Worm (Caenorhabditis elegans) whole organism, L1 larva: ENCODE data around the gene mdt-10.

ENCODE experiments used
- C04F5.9 ChIP-seq: sonication (generic microtip); optimal IDR thresholded peaks from 2 replicates; lab custom pipeline; 2016; ENCODE audit warnings: missing genetic modification characterization, missing compliant biosample characterization
- C16A3.4 ChIP-seq: fragments of 150-350 bp; optimal IDR thresholded peaks from 2 replicates; lab custom pipeline; 2014; ENCODE audit warnings: missing biosample characterization, missing genetic modification characterization
- C34B4.2 ChIP-seq: sonication (generic microtip); optimal IDR thresholded peaks from 2 replicates; lab custom pipeline; 2017; ENCODE audit warnings: mild to moderate bottlenecking, missing genetic modification characterization, missing compliant biosample characterization
- alr-1 ChIP-seq: fragments of 200-800 bp; sonication (Bioruptor generic); optimal IDR thresholded peaks from 2 replicates; lab custom pipeline; 2018; ENCODE audit warnings: borderline replicate concordance, mild to moderate bottlenecking, missing genetic modification characterization, missing compliant biosample characterization
- blmp-1 ChIP-seq: fragments of 150-350 bp; optimal IDR thresholded peaks from 2 replicates; lab custom pipeline; 2014; ENCODE audit warnings: missing biosample characterization, missing genetic modification characterization
- ceh-63 ChIP-seq: fragments of 200-800 bp; sonication (Bioruptor generic); optimal IDR thresholded peaks from 2 replicates; lab custom pipeline; 2018; ENCODE audit warnings: mild to moderate bottlenecking, missing genetic modification characterization, missing compliant biosample characterization
- ceh-8 ChIP-seq: fragments of 200-800 bp; sonication (Bioruptor generic); optimal IDR thresholded peaks from 2 replicates; lab custom pipeline; 2018; ENCODE audit warnings: mild to moderate bottlenecking, missing genetic modification characterization, moderate library complexity, missing compliant biosample characterization
- dpl-1 ChIP-seq, 3 experiments: fragments of 150-350 bp in 2 of 3; sonication (generic microtip) in 1 of 3; optimal IDR thresholded peaks; 2 replicates each; lab custom pipeline; 2014 to 2017; ENCODE audit warnings: missing biosample characterization in 3 of 3, missing genetic modification characterization in 3 of 3, missing genetic modification reagents in 3 of 3
- dsc-1 ChIP-seq: sonication (generic microtip); optimal IDR thresholded peaks from 2 replicates; lab custom pipeline; 2016; ENCODE audit warnings: mild to moderate bottlenecking, missing genetic modification characterization, missing compliant biosample characterization
- egl-13 ChIP-seq: sonication (generic microtip); optimal IDR thresholded peaks from 2 replicates; lab custom pipeline; 2016; ENCODE audit warnings: missing genotype, missing genetic modification reagents, missing genetic modification characterization, missing compliant biosample characterization
- elt-2 ChIP-seq: sonication (generic microtip); optimal IDR thresholded peaks from 2 replicates; lab custom pipeline; 2016; ENCODE audit warnings: missing genetic modification characterization, mild to moderate bottlenecking, inconsistent platforms, missing compliant biosample characterization, missing genetic modification reagents
- ets-5 ChIP-seq: fragments of 200-800 bp; sonication (Bioruptor generic); IDR thresholded peaks from 2 replicates; pipeline ENCODE4 v1.3.6; 2022; ENCODE audit warnings: missing genetic modification characterization, missing compliant biosample characterization
- fkh-10 ChIP-seq: sonication (generic microtip); optimal IDR thresholded peaks from 2 replicates; lab custom pipeline; 2017; ENCODE audit warnings: missing biosample characterization, missing genetic modification reagents, missing genetic modification characterization
- fkh-4 ChIP-seq: sonication (generic microtip); optimal IDR thresholded peaks from 2 replicates; lab custom pipeline; 2016; ENCODE audit warnings: missing compliant biosample characterization, missing genetic modification characterization, borderline replicate concordance
- fos-1 ChIP-seq: fragments of 150-350 bp; optimal IDR thresholded peaks from 2 replicates; lab custom pipeline; 2014; ENCODE audit warnings: missing biosample characterization, missing genetic modification characterization
- grh-1 ChIP-seq: fragments of 200-800 bp; sonication (Bioruptor generic); IDR thresholded peaks from 2 replicates; pipeline ENCODE4 v1.3.6; 2022; ENCODE audit warnings: missing genetic modification reagents, missing genetic modification characterization, missing compliant biosample characterization
- hlh-17 ChIP-seq: fragments of 200-800 bp; sonication (Bioruptor generic); optimal IDR thresholded peaks from 2 replicates; lab custom pipeline; 2018; ENCODE audit warnings: missing genetic modification characterization, mild to moderate bottlenecking, missing compliant biosample characterization, moderate library complexity, borderline replicate concordance
- lin-15B ChIP-seq: fragments of 150-350 bp; sonication (generic microtip); optimal IDR thresholded peaks from 3 replicates; lab custom pipeline; 2014; ENCODE audit warnings: missing biosample characterization, missing genetic modification characterization
- lin-35 ChIP-seq, 2 experiments: fragments of 150-350 bp; optimal IDR thresholded peaks; 2 replicates each; lab custom pipeline; 2014; ENCODE audit warnings: missing biosample characterization in 2 of 2, missing genetic modification characterization in 2 of 2, missing genetic modification reagents in 2 of 2
- lin-39 ChIP-seq: fragments of 150-350 bp; optimal IDR thresholded peaks from 2 replicates; lab custom pipeline; 2014; ENCODE audit warnings: missing biosample characterization, missing genetic modification reagents, missing genetic modification characterization
- lir-3 ChIP-seq: sonication (generic microtip); optimal IDR thresholded peaks from 2 replicates; lab custom pipeline; 2016; ENCODE audit warnings: mild to moderate bottlenecking, missing genetic modification characterization, moderate library complexity, missing compliant biosample characterization; ENCODE audit not compliant: poor library complexity
- lsy-2 ChIP-seq, 2 experiments: fragments of 150-350 bp; optimal IDR thresholded peaks; 2 replicates each; lab custom pipeline; 2014; ENCODE audit warnings: missing biosample characterization in 2 of 2, missing genetic modification characterization in 2 of 2
- mdl-1 ChIP-seq, 2 experiments: fragments of 150-350 bp; optimal IDR thresholded peaks; 2 replicates each; lab custom pipeline; 2014 to 2017; ENCODE audit warnings: missing biosample characterization in 2 of 2, missing genetic modification characterization in 2 of 2, inconsistent platforms in 1 of 2
- mef-2 ChIP-seq: fragments of 150-350 bp; optimal IDR thresholded peaks from 2 replicates; lab custom pipeline; 2014; ENCODE audit warnings: missing biosample characterization, missing genetic modification characterization
- mep-1 ChIP-seq: fragments of 150-350 bp; optimal IDR thresholded peaks from 2 replicates; lab custom pipeline; 2014; ENCODE audit warnings: missing biosample characterization, missing genetic modification characterization
- nhr-12 ChIP-seq: sonication (generic microtip); optimal IDR thresholded peaks from 2 replicates; lab custom pipeline; 2017; ENCODE audit warnings: missing biosample characterization, missing genetic modification characterization
- nhr-20 ChIP-seq: sonication (generic microtip); optimal IDR thresholded peaks from 2 replicates; lab custom pipeline; 2016; ENCODE audit warnings: mild to moderate bottlenecking, missing genetic modification characterization, missing compliant biosample characterization
- nhr-237 ChIP-seq: fragments of 150-350 bp; optimal IDR thresholded peaks from 2 replicates; lab custom pipeline; 2014; ENCODE audit warnings: missing biosample characterization, missing genetic modification characterization
- nhr-28 ChIP-seq: fragments of 150-350 bp; optimal IDR thresholded peaks from 2 replicates; lab custom pipeline; 2014; ENCODE audit warnings: missing biosample characterization, missing genetic modification characterization
- nhr-47 ChIP-seq: sonication (generic microtip); optimal IDR thresholded peaks from 2 replicates; lab custom pipeline; 2016; ENCODE audit warnings: mild to moderate bottlenecking, missing genetic modification characterization, moderate library complexity, missing compliant biosample characterization
- nhr-71 ChIP-seq: sonication (generic microtip); optimal IDR thresholded peaks from 2 replicates; lab custom pipeline; 2016; ENCODE audit warnings: mild to moderate bottlenecking, missing genetic modification characterization, moderate library complexity, missing compliant biosample characterization
- nhr-77 ChIP-seq: fragments of 150-350 bp; optimal IDR thresholded peaks from 2 replicates; lab custom pipeline; 2014; ENCODE audit warnings: missing biosample characterization, missing genetic modification characterization
- nhr-84 ChIP-seq: sonication (generic microtip); optimal IDR thresholded peaks from 2 replicates; lab custom pipeline; 2017; ENCODE audit warnings: missing biosample characterization, missing genetic modification characterization
- nhr-85 ChIP-seq: sonication (generic microtip); peaks from one replicate; lab custom pipeline; 2016; ENCODE audit warnings: missing genetic modification characterization, inconsistent platforms, missing compliant biosample characterization
- pax-3 ChIP-seq: fragments of 200-800 bp; sonication (Bioruptor generic); optimal IDR thresholded peaks from 2 replicates; lab custom pipeline; 2018; ENCODE audit warnings: mild to moderate bottlenecking, missing genetic modification characterization, moderate library complexity, missing compliant biosample characterization
- pqm-1 ChIP-seq: sonication (generic microtip); optimal IDR thresholded peaks from 3 replicates; lab custom pipeline; 2017; ENCODE audit warnings: missing biosample characterization, missing genetic modification characterization
- rnt-1 ChIP-seq: sonication (generic microtip); optimal IDR thresholded peaks from 2 replicates; lab custom pipeline; 2016; ENCODE audit warnings: mild to moderate bottlenecking, missing genetic modification characterization, moderate library complexity, missing compliant biosample characterization
- snu-23 ChIP-seq: sonication (generic microtip); optimal IDR thresholded peaks from 2 replicates; lab custom pipeline; 2016; ENCODE audit warnings: missing genetic modification characterization, missing compliant biosample characterization
- sptf-1 ChIP-seq: fragments of 150-350 bp; optimal IDR thresholded peaks from 2 replicates; lab custom pipeline; 2014; ENCODE audit warnings: missing biosample characterization, missing genetic modification characterization
- sup-37 ChIP-seq: fragments of 200-800 bp; sonication (Bioruptor generic); optimal IDR thresholded peaks from 2 replicates; lab custom pipeline; 2018; ENCODE audit warnings: mild to moderate bottlenecking, missing genetic modification characterization, missing compliant biosample characterization
- swsn-7 ChIP-seq: sonication (generic microtip); optimal IDR thresholded peaks from 2 replicates; lab custom pipeline; 2016; ENCODE audit warnings: missing genetic modification characterization, missing compliant biosample characterization
- tlp-1 ChIP-seq: fragments of 150-350 bp; optimal IDR thresholded peaks from 2 replicates; lab custom pipeline; 2014; ENCODE audit warnings: missing biosample characterization, missing genetic modification characterization
- unc-130 ChIP-seq: fragments of 150-350 bp; optimal IDR thresholded peaks from 2 replicates; lab custom pipeline; 2017; ENCODE audit warnings: missing biosample characterization, missing genetic modification characterization, inconsistent platforms
- unc-30 ChIP-seq: sonication (generic microtip); optimal IDR thresholded peaks from 2 replicates; lab custom pipeline; 2017; ENCODE audit warnings: missing biosample characterization, missing genetic modification characterization
- vab-15 ChIP-seq: sonication (generic microtip); optimal IDR thresholded peaks from 2 replicates; lab custom pipeline; 2017; ENCODE audit warnings: missing genotype, mild to moderate bottlenecking, missing genetic modification characterization, missing compliant biosample characterization
- xbp-1 ChIP-seq: sonication (generic microtip); optimal IDR thresholded peaks from 2 replicates; lab custom pipeline; 2016; ENCODE audit warnings: missing genetic modification characterization, missing compliant biosample characterization
- zip-4 ChIP-seq: fragments of 200-800 bp; sonication (Bioruptor generic); optimal IDR thresholded peaks from 2 replicates; lab custom pipeline; 2018; ENCODE audit warnings: mild to moderate bottlenecking, missing genetic modification characterization, moderate library complexity, missing compliant biosample characterization
- ztf-4 ChIP-seq: fragments of 150-350 bp; optimal IDR thresholded peaks from 2 replicates; lab custom pipeline; 2014; ENCODE audit warnings: missing biosample characterization, missing genetic modification characterization

Gene mdt-10

DNA sequence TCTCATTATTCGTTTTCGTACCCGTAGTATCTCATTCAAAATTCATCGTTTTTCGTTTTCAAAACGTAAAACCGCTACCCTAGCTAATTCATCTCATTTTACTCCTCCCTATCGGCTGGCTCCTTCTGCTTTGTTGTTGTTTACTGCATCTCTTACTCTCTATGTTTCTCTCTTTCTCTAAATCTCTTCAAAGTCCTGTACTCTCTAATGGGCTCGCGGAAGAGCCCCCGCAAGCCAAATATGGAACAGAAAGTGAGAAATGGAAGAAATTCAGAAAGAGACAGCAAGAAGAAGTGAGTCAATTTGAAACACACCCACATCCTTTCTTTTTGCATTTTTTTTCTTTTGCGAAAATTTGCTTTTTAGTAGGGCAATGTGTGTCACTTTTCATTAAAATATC lies 16.2 kb downstream of the mdt-10 start (continued):
- no peak for TF ChIP-seq vab-15
- TF ChIP-seq zip-4 (GFP tag; lab: Kevin White, UChicago): no peak
- no peak for TF ChIP-seq nhr-237
- no peak for TF ChIP-seq blmp-1
- TF ChIP-seq fkh-4 (tag; lab: Kevin White, UChicago): no peak
- peak; percentile 10 for TF ChIP-seq rnt-1 (tag; lab: Kevin White, UChicago)
- TF ChIP-seq fos-1 (tag; lab: Kevin White, UChicago): no peak
- TF ChIP-seq nhr-77: no peak
- TF ChIP-seq C16A3.4 (tag; lab: Kevin White, UChicago): no peak
- no peak for TF ChIP-seq sptf-1 (tag; lab: Kevin White, UChicago)
- no peak for TF ChIP-seq snu-23 (GFP tag; lab: Kevin White, UChicago)
- TF ChIP-seq tlp-1: no peak
- TF ChIP-seq lin-39 (tag; lab: Kevin White, UChicago): no peak
- no peak for TF ChIP-seq alr-1 (tag; lab: Kevin White, UChicago)
- no peak for TF ChIP-seq hlh-17 (GFP tag; lab: Kevin White, UChicago)
- no peak for TF ChIP-seq nhr-20 (tag; lab: Kevin White, UChicago)
- no peak for TF ChIP-seq nhr-28 (tag; lab: Kevin White, UChicago)
- no peak for TF ChIP-seq lin-35 (GFP tag; optimal IDR thresholded peaks at IDR 0.05; lab: Kevin White, UChicago)
- no peak for TF ChIP-seq ceh-8 (GFP tag; lab: Kevin White, UChicago)
- TF ChIP-seq nhr-71: peak; percentile 20

- peak; percentile 55 to 69 for TF ChIP-seq lsy-2 (tag; optimal IDR thresholded peaks at IDR 0.05; lab: Kevin White, UChicago)
- TF ChIP-seq mep-1 (tag; lab: Kevin White, UChicago): no peak
- peak; percentile 30 for TF ChIP-seq sup-37 (GFP tag; lab: Kevin White, UChicago)
- no peak for TF ChIP-seq egl-13 (tag; lab: Kevin White, UChicago)
- no peak for TF ChIP-seq C34B4.2 (tag; lab: Kevin White, UChicago)
- TF ChIP-seq ztf-4 (tag; lab: Kevin White, UChicago): peak; percentile 55
- TF ChIP-seq sptf-1 (tag; lab: Kevin White, UChicago): no peak
- TF ChIP-seq rnt-1 (tag; lab: Kevin White, UChicago): peak; percentile 89
- TF ChIP-seq mef-2 (tag; lab: Kevin White, UChicago): no peak
- TF ChIP-seq xbp-1 (tag; lab: Kevin White, UChicago): peak; percentile 11
- no peak for TF ChIP-seq fkh-10 (GFP tag; lab: Kevin White, UChicago)
- peak in 1 of 3 experiments; percentile 13 for TF ChIP-seq dpl-1 (GFP tag; optimal IDR thresholded peaks at IDR 0.05; lab: Kevin White, UChicago)
- TF ChIP-seq lin-39 (tag; lab: Kevin White, UChicago): peak; percentile 88
- TF ChIP-seq ets-5 (GFP tag; lab: Robert Waterston, UW): no peak
- TF ChIP-seq dsc-1 (tag; lab: Kevin White, UChicago): no peak
- TF ChIP-seq ceh-63 (GFP tag; lab: Kevin White, UChicago): no peak
- no peak for TF ChIP-seq nhr-12 (tag; lab: Kevin White, UChicago)
- no peak for TF ChIP-seq blmp-1
- peak; percentile 64 for TF ChIP-seq swsn-7 (tag; lab: Kevin White, UChicago)
- peak in 1 of 2 experiments; percentile 61 for TF ChIP-seq mdl-1 (tag; optimal IDR thresholded peaks at IDR 0.05; lab: Kevin White, UChicago)
- peak; percentile 28 for TF ChIP-seq C04F5.9
- TF ChIP-seq nhr-84 (tag; lab: Kevin White, UChicago): no peak
- TF ChIP-seq pax-3: no peak
- no peak for TF ChIP-seq nhr-28 (tag; lab: Kevin White, UChicago)
- TF ChIP-seq vab-15: peak; percentile 27
- TF ChIP-seq lin-15B (tag; lab: Kevin White, UChicago): no peak
- TF ChIP-seq nhr-47 (tag; lab: Kevin White, UChicago): peak; percentile 47
- TF ChIP-seq nhr-20 (tag; lab: Kevin White, UChicago): peak; percentile 84
- TF ChIP-seq lin-35 (GFP tag; optimal IDR thresholded peaks at IDR 0.05; lab: Kevin White, UChicago): no peak
- TF ChIP-seq snu-23 (GFP tag; lab: Kevin White, UChicago): peak; percentile 63
- peak; percentile 69 for TF ChIP-seq unc-130
- no peak for TF ChIP-seq elt-2
- peak; percentile 36 for TF ChIP-seq nhr-85
- TF ChIP-seq zip-4 (GFP tag; lab: Kevin White, UChicago): no peak
- TF ChIP-seq lir-3 (tag; lab: Kevin White, UChicago): peak; percentile 49
- no peak for TF ChIP-seq grh-1 (GFP tag; lab: Robert Waterston, UW)
- TF ChIP-seq alr-1 (tag; lab: Kevin White, UChicago): no peak
- TF ChIP-seq fos-1 (tag; lab: Kevin White, UChicago): no peak
- peak; percentile 29 for TF ChIP-seq C16A3.4 (tag; lab: Kevin White, UChicago)
- no peak for TF ChIP-seq unc-30
- no peak for TF ChIP-seq pqm-1 (tag; lab: Kevin White, UChicago)
Observed at ce11 chrII:7836613-7837226, 18.1 kb downstream of the mdt-10 start.
